Worm (Caenorhabditis elegans): ENCODE results near the gene zim-1.

zim-1 gene

DNA sequence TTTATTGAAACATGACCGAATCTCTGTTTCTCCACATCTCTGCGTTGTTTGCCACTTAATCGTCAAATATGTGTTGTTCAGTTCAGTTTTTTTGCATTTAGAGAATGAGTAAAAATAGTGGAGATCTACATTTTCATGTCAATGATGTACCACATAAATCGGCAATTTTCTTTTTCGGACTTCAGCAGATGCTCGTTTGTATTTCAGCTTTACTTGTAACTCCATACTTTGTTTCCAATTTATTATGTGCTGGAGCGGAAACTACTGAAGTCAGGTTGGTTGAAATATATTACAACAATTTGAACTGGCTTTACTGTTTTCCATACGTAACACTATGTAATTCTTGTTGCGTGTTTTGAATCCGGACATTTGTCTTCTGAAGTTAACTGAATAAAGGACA, 16.2 kb upstream of the zim-1 start, which contains the start of gene T07G12.2:
Gene T07G12.2 (plus strand): TSS at position 62 of the 400 bp plus-strand sequence.
- TF ChIP-seq unc-62 (GFP tag; optimal IDR thresholded peaks at IDR 0.05): no peak

DNA sequence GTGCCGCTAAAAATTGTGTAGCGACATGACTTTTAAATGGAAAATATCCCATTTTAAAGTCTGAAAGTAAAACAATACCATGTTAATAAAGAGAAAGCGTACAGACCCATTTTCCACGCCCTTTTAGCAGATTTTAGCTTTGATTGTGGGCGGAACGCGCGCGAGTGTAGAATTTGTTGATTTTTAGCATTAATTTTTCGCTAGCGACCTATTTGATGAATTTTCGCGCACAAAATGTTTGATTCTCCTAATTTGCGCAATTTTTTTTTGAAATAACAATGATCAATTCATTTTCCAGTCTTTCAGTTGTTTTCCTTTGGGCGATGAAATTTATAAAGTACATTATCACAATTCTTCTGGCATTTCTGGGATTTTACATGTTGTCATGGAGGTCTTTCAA, 13.2 kb upstream of the zim-1 start, which contains the start of gene T07G12.3:
Gene T07G12.3 (plus strand): TSS at position 301 of the 400 bp plus-strand sequence.
- no peak for TF ChIP-seq unc-62 (GFP tag; optimal IDR thresholded peaks at IDR 0.05)

DNA sequence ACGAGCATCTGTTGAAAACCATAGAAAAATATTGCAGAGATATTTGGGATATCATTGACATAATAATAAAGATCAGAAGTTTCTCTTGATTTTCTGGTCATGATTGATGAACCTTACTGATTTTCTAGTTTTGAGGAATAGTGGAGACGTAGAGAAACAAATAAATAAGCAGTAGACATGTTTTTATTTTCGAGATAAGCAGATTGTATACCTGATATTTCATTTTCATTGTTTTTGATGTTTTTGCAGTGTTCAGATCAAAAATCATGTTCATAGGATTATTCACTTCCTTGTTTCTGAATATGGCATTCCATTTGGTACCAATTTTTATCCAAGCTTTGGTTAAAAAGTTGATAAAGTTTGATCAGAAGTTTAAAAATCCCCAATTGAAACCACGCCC, 8.3 kb upstream of the zim-1 start, which contains the start of gene T07G12.4:
Gene T07G12.4 (minus strand): TSS at position 101 of the 400 bp plus-strand sequence.
- no peak for TF ChIP-seq unc-62 (GFP tag; optimal IDR thresholded peaks at IDR 0.05)

DNA sequence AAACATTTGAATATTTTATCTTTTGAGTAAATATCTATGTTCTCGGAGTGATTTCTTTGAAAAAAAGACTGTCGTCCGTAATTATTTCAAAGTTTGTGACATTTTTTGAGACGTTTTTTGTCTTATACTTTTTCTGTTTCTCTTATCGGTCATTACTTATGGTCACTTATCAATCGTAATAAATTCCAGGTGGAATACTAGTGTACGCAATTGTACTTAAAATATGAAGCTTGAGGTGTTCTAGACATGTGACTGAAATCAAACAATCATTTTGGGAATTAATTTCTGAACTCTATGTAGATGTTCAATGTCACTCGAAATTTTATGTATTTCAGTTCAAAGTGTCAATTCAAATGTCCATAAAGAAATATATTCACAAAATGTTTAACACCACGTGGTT, 4.6 kb upstream of the zim-1 start:
- TF ChIP-seq unc-62 (GFP tag; optimal IDR thresholded peaks at IDR 0.05): no peak

DNA sequence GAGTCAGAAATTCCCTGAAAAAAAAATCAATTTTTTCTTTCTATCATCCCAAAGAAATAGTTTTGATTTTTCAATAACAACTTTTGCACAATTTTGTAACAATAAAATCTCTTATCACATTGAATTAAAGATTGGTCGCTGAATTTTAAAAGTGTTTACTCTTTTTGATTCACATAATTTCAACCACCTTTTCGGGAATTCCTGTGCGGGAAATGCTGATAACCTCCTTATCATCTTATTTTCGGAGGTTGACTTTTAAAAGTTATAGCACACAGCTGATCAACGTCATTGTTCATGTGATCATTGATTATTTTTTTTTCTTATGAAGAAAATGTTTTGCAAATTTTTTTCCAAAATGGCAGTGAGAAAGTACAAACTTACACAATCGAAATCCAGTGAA, 3.5 kb upstream of the zim-1 start:
- TF ChIP-seq unc-62 (GFP tag; optimal IDR thresholded peaks at IDR 0.05): no peak

DNA sequence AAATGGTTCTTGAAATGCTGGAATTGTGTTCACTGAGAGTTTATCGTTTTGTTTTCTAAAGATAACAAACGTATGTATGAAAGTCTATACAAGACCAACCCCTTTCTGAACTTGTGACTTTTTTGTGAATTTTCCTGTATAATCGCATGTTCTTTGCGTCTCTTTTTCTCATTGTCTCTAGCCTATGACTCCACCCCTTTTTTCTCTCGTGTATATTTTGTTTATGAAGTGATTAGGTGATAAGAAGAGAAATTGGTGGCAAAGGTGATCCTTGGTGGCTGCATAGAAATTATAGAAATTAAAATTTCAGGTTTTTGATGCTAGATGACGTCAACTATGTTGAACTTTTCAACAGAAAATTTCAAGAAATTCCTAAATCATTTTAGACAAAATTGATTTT, 1.8 kb upstream of the zim-1 start, which contains the start of gene T07G12.5:
Gene T07G12.5 (minus strand): TSS at position 101 of the 400 bp plus-strand sequence.
- no peak for TF ChIP-seq unc-62 (GFP tag; optimal IDR thresholded peaks at IDR 0.05)

DNA sequence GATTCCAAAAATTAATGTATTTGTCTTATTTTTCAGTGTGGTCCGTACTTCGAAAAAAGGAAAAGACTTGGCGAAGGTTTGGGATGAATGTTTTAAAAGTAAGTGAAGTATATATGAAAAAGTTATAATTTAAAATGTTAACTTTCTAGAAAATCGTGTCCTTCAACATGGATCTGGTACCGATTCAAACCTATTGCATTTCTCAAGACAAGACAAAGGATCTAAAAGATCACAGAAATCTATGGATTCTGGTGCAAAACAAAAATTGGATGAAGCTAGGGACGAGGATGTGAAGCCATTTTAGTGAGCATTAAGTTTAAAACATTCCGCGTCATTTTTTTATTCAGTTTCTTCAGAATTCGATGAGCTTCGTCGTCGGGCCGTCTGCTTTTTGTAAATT, 8.1 kb downstream of the zim-1 start, which contains the start of gene zim-2:
Gene zim-2 (plus strand): TSS at position 301 of the 400 bp plus-strand sequence.
- no peak for TF ChIP-seq unc-62 (GFP tag; optimal IDR thresholded peaks at IDR 0.05)

DNA sequence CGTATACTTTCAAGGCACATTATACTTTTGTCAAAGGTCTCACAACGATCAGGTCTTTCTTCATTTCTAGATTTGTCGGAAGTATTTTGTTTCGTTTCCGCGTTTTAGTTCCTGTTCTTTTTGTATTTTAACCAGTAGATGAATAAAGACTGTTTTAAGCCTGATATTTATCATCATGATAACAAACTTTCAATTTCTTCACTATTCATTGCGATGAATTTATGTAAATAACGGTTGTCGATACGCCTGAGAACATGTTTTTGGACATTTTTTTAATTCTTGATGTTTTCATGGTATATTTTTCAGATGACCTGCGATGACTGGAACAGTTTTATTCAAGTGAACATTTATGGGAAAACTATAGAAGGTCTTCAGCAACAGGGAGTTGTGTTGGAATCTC, 11.5 kb downstream of the zim-1 start, which contains the start of gene zim-3:
Gene zim-3 (plus strand): TSS at position 301 of the 400 bp plus-strand sequence.
- no peak for TF ChIP-seq unc-62 (GFP tag; optimal IDR thresholded peaks at IDR 0.05)

DNA sequence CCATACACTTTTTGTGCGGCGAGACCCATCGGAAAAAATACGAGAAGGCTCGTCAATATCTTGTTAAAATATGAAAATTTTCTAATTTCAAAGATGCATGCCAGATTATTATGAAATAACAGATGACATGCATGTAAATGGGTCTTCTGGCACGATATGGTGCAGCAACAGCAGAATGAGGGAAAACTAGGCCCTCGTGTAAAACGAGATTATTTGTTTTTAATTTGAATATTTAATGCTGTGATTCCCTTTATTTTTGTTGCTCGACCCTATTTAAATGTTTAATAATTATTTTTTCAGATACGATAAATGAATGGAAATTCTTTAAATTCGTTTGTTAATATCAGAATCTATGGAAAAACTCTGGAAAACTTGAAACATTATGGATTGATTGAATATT, 14.7 kb downstream of the zim-1 start, which contains the start of gene him-8:
Gene him-8 (plus strand): TSS at position 301 of the 400 bp plus-strand sequence.
- TF ChIP-seq unc-62 (GFP tag; optimal IDR thresholded peaks at IDR 0.05): no peak

DNA sequence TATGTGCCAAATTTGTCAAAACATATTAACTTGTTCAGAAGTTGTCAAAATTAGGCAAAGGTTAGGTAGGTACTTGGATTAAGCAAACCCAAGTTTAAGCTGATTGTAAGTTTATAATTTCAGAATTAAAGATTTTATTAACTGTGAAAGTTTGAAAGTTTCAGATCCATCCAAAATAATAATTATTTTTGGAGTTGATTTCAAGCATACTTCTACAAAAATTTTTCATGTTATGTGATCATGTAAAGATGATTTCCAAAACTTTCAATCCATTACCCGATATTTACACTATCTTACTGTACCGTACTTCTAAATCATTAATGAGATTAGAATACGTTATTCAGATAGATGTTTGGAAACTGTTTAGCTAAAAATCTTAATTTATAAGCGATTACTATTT, 17.7 kb downstream of the zim-1 start:
- TF ChIP-seq unc-62 (GFP tag; optimal IDR thresholded peaks at IDR 0.05): no peak

DNA sequence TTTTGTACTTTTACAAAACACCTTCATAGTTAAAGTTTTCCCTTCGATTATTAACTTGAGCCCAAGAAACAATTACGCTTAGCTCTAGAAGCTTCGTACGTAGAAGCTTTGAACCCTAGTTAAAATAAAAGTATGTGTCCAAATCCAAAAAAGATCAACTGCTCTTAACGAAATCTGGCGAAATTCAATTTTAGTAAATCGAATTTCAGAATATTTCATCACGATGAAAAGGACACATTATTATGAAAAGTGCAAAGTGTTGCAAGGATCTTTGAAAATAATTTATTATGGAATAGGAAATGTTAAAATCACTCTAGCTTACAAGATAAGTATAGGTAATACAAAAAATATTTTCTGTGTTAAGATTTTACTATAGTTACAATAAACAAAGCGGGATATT, 18.4 kb downstream of the zim-1 start:
- TF ChIP-seq unc-62 (GFP tag; optimal IDR thresholded peaks at IDR 0.05): no peak

DNA sequence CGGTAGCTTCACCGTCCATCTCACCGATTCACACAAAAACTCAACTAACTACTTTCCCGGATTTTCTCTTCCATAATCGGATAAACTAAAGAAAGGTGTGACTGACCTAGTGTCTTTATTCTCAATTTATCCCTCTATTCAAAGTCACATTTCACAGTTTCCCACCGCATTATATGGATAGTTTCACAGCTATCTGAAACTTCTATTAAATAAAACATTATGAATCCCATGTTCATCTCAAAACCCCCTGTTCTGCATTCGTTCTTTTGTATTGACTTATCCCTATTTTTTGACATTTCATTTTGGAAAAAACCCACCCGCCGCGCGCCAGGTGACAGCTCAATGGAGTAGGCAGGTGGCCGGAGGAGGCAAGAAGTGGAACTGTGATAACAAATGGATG, 20.9 kb downstream of the zim-1 start:
- no peak for TF ChIP-seq unc-62 (GFP tag; optimal IDR thresholded peaks at IDR 0.05)

DNA sequence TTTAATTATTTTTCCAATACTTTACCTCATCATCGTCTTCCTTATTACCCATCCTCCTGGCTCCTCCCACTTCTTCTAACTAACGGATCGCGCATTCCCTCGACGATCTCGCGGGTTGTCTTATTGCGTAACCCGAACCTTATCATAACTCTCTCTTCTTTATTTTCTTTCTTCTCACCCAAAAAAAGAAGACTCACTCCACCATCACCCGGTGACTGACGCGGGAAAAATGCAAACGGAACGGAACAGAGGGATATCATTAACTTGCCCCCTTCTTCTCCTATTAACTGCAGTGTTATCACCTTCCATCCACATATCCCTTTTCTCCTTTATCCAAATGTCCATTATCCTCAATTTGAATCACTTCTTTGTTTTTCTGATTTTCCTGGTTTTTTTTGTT, 23.2 kb downstream of the zim-1 start:
- no peak for TF ChIP-seq unc-62 (GFP tag; optimal IDR thresholded peaks at IDR 0.05)

DNA sequence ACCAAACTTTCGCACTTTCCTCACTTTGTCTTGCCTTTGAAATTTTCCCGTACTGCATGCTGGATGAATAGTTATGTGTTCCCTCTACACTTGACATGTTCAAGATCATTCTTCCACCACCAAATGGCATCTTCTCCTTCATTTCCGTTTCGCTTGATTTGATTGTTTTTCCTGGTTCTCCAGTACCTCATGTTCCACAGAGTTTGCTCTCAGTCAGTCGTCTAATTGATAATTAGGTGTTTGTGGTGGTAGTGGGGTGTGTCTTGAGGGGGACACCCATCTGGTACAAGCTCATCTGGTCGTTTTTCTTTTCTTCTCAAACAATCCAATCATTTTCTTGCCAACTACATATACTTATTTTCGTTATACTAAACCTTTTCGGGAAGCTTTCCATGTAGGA, 24.1 kb downstream of the zim-1 start:
- TF ChIP-seq unc-62 (GFP tag; optimal IDR thresholded peaks at IDR 0.05): no peak

DNA sequence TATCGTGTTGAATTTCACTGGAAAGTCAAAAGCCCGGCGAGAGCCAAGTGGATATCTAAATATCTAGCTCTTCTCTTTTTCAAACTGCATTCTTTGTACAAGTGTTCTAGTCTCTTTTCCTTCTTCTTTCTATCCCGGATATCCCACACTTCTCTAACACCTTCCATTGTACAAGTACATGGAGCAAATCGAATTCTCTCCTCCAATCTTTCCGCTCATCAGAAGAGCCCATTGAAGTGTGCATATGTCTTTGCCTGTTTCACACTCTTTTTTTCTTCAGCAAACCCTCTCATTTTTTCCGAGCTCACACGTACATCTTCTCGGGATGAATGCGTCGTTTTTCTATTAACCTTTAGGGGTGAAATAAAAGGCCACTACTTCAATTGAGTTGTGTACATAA, 26.6 kb downstream of the zim-1 start:
- no peak for TF ChIP-seq unc-62 (GFP tag; optimal IDR thresholded peaks at IDR 0.05)

DNA sequence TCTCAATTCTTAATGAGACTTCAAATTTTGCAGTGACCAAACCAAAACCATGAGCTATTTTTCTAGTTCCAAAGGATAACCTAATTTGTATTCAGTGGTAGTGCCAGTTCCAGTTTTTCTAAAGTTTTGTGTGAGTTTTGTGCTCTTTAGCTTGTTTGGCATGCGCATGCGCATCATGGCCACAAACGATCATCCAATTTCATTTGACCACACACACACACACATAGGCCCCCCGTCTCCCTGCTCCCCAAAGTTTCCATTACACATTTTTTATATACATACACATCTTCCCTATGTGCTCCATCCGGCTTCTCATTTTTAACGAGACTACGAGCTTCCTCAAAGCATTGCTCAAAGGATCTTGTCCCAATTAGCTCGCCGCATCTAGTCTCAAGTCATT, 27.6 kb downstream of the zim-1 start:
- no peak for TF ChIP-seq unc-62 (GFP tag; optimal IDR thresholded peaks at IDR 0.05)

DNA sequence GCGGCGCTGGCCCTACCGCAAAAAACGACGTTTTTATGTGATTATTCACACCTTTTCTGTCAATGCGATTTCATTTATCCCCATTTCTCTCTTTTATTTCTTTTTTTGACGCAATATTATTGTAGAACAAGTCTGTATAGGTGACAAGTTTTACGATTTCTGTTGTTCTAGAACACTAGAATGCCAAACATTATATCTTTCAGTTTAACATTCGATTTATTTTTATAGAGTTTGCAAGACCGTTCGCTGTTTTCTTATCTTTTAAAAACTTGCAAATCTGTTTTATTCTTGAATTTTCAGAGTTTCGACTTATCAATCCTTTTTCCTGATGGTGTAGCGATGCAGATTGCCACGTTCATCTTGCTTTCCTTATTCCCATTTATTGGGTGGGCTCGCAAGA, 29.2 kb downstream of the zim-1 start, which contains the start of gene efn-2:
Gene efn-2 (plus strand): TSS at position 301 of the 400 bp plus-strand sequence.
- no peak for TF ChIP-seq unc-62 (GFP tag; optimal IDR thresholded peaks at IDR 0.05)

DNA sequence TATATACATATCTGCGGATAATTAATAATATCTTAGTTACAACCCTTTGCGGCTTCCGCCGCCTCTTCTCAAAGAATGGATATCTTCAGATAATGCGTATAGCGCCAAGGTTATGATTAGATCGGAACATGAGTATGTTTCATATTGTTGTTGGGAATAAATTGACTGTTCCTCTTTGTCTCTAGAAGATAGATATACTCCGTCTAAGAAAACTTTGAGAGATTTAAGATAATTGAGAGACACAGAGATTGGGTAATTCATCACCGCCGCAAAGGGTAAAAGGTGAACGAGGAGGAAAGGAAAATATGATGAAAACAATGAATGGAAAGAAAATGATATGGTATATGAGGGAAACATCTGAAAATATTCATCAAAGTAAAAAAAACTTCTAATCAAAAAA, 29.7 kb downstream of the zim-1 start:
- TF ChIP-seq unc-62 (GFP tag; optimal IDR thresholded peaks at IDR 0.05): no peak

All from whole organism, dauer.